Worm (Caenorhabditis elegans): ENCODE data around the gene sod-5.

Gene sod-5

ce11 chrII:4456024-4456423, 38.6 kb downstream of the sod-5 start (continued):
- TF ChIP-seq C17E4.6 (GFP tag; IDR thresholded peaks at IDR 0.05) (no peak), madf-6 (GFP tag; IDR thresholded peaks at IDR 0.05) (no peak)

DNA sequence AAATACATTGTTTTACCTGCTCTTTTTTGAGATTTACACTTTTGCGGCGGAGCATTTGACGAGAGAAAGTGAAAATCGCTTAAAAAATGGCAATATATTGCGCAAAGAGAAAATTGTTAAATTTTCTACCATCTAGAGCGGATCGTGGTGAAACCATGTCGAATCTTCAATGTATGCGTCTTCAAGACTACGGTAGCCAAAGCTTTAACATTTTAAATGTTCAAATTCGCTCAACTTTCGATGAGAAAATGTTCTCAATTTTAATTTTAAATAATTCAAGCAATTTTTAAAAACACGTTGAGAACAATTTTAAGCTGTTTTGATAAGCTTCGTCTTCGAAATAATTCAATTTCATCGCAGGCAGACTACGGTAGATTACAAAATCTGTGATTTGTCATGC, 42.9 kb downstream of the sod-5 start:
- TF ChIP-seq F33H1.4 (GFP tag; IDR thresholded peaks at IDR 0.05) (peak; percentile 91), lsl-1 (GFP tag; optimal IDR thresholded peaks at IDR 0.05) (peak; percentile 99), ztf-18 (tag; optimal IDR thresholded peaks at IDR 0.05) (no peak), D2030.7 (GFP tag; IDR thresholded peaks at IDR 0.05) (peak; percentile 43; the same call in 1 of the 2 replicates), ceh-91 (GFP tag; IDR thresholded peaks at IDR 0.05) (peak; percentile 56), sea-2 (GFP tag; IDR thresholded peaks at IDR 0.05) (no peak), ztf-6 (GFP tag; IDR thresholded peaks at IDR 0.05) (no peak), xnd-1 (tag; optimal IDR thresholded peaks at IDR 0.05) (peak; percentile 93), hrde-1 (tag; optimal IDR thresholded peaks at IDR 0.05; ENCODE audit: borderline replicate concordance) (no peak), pha-4 (tag; optimal IDR thresholded peaks at IDR 0.05) (no peak), zim-3 (tag; optimal IDR thresholded peaks at IDR 0.05) (no peak), nfya-1 (tag; optimal IDR thresholded peaks at IDR 0.05; ENCODE audit: borderline replicate concordance, insufficient read depth) (no peak), dox-1 (GFP tag; IDR thresholded peaks at IDR 0.05) (peak; percentile 39; the same call in 1 of the 2 replicates), Y95B8A.8 (GFP tag; IDR thresholded peaks at IDR 0.05) (no peak), tlf-1 (GFP tag; optimal IDR thresholded peaks at IDR 0.05) (no peak), ceh-79 (tag; optimal IDR thresholded peaks at IDR 0.05) (no peak), mel-28 (tag; optimal IDR thresholded peaks at IDR 0.05; ENCODE audit: borderline replicate concordance) (no peak), nhr-80 (tag; optimal IDR thresholded peaks at IDR 0.05) (no peak), madf-8 (GFP tag; conservative IDR thresholded peaks at IDR 0.05) (peak; percentile 73), madf-6 (GFP tag; IDR thresholded peaks at IDR 0.05) (peak; percentile 90), nhr-120 (GFP tag; IDR thresholded peaks at IDR 0.05) (no peak), efl-1 (GFP tag; optimal IDR thresholded peaks at IDR 0.05) (peak; percentile 40), attf-3 (GFP tag; conservative IDR thresholded peaks at IDR 0.05) (no peak), lin-54 (GFP tag; optimal IDR thresholded peaks at IDR 0.05) (peak; percentile 27)

- TF ChIP-seq madf-6 (GFP tag; IDR thresholded peaks at IDR 0.05), result no peak
- no peak for TF ChIP-seq ZK185.1 (tag; optimal IDR thresholded peaks at IDR 0.05; ENCODE audit: poor library complexity, severe bottlenecking)
- no peak for TF ChIP-seq cebp-2 (GFP tag; IDR thresholded peaks at IDR 0.05)
- TF ChIP-seq F39B2.1 (GFP tag; IDR thresholded peaks at IDR 0.05), result no peak
- TF ChIP-seq xnd-1 (tag; optimal IDR thresholded peaks at IDR 0.05), result no peak
- no peak for TF ChIP-seq mxl-1 (tag; optimal IDR thresholded peaks at IDR 0.05)
- TF ChIP-seq mes-4 (tag; optimal IDR thresholded peaks at IDR 0.05), result no peak
- TF ChIP-seq mel-28 (tag; optimal IDR thresholded peaks at IDR 0.05; ENCODE audit: borderline replicate concordance), result no peak
- TF ChIP-seq zim-3 (tag; optimal IDR thresholded peaks at IDR 0.05), result no peak
- no peak for TF ChIP-seq ccch-3 (GFP tag; optimal IDR thresholded peaks at IDR 0.05)
- TF ChIP-seq hrde-1 (tag; optimal IDR thresholded peaks at IDR 0.05; ENCODE audit: borderline replicate concordance), result no peak
- TF ChIP-seq snpc-3.4 (tag; optimal IDR thresholded peaks at IDR 0.05), result no peak
- TF ChIP-seq madf-8 (GFP tag; conservative IDR thresholded peaks at IDR 0.05), result no peak
Measured at ce11 chrII:4460851-4461250, 43.4 kb downstream of the sod-5 start, which contains the start of the genes T12C9.7 and vps-18. TSS of gene T12C9.7 (minus strand) at chrII:4460951. TSS of gene vps-18 (plus strand) at chrII:4461130.

DNA sequence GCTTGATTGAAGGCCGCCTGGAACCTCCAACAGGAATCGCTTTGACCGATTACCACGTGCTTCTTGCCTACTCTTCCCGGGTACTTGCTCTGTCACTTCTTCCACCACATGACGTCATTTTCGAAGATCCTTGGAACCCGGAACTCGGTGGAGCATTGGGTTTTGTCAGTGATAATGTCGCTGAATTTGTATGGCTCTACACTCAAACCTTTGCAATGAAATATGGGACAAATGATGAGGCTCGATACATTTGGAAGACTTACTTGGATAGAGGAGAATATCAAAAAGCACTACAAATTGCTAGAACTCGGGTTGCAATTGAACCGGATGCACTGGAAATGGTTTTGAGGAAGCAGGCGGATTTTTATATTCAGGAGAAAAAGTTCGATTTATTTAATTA, 45.4 kb downstream of the sod-5 start:
- TF ChIP-seq attf-5 (GFP tag; optimal IDR thresholded peaks at IDR 0.05) (no peak), him-1 (tag; optimal IDR thresholded peaks at IDR 0.05) (no peak), nfyb-1 (GFP tag; IDR thresholded peaks at IDR 0.05) (no peak), ceh-100 (GFP tag; IDR thresholded peaks at IDR 0.05) (no peak), hsf-1 (GFP tag; IDR thresholded peaks at IDR 0.05) (no peak), sptf-2 (GFP tag; optimal IDR thresholded peaks at IDR 0.05) (no peak), rpc-1 (optimal IDR thresholded peaks at IDR 0.05) (no peak), rpc-1 (tag; optimal IDR thresholded peaks at IDR 0.05) (no peak)
